Worm (Caenorhabditis elegans): ENCODE results near the gene B0547.2.

DNA sequence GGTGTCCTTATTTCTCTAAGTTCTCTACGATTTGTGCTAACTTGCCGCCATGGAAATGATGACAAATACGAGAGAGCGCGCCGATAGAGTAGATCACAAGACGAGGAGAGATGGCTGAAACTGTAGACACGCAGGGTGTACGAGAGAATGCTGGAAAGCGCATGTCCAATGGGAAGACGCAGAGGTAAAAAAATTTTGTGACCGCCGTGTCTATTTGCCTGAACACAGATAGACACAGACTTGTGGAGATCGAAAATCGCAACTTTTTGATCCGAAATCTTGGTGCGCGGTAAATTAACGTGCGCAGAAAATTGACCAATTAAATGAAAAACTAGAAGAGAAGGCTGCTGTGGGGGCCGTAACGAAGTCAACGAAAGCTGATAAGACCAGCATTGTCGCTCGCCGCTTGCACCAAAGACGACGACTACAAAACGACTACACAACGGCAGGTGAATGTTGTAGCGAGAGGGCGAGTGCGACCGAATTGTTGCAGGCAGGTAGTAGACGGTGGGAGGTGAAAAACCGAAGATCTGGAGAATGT lies 11.4 kb downstream of the B0547.2 start:
- TF ChIP-seq ama-1 (optimal IDR thresholded peaks at IDR 0.05) (no peak), blmp-1 (tag; optimal IDR thresholded peaks at IDR 0.05; ENCODE audit: insufficient read depth) (peak; percentile 59), egl-27 (tag; optimal IDR thresholded peaks at IDR 0.05) (peak; percentile 84), nhr-11 (tag; optimal IDR thresholded peaks at IDR 0.05) (no peak), ztf-11 (tag; optimal IDR thresholded peaks at IDR 0.05) (no peak), ztf-4 (tag; optimal IDR thresholded peaks at IDR 0.05) (peak; percentile 17)
